Worm (Caenorhabditis elegans): ENCODE data around the gene lin-3.

- TF ChIP-seq ets-7 (tag; optimal IDR thresholded peaks at IDR 0.05) = no peak
- TF ChIP-seq F13C5.2 (tag; optimal IDR thresholded peaks at IDR 0.05) = no peak
- no peak for TF ChIP-seq ama-1 (optimal IDR thresholded peaks at IDR 0.05)
- no peak for TF ChIP-seq flt-1 (GFP tag; IDR thresholded peaks at IDR 0.05)
- TF ChIP-seq ceh-13 (GFP tag; optimal IDR thresholded peaks at IDR 0.05) = no peak
- TF ChIP-seq scrt-1 (GFP tag; IDR thresholded peaks at IDR 0.05) = no peak
- TF ChIP-seq sea-1 (GFP tag; conservative IDR thresholded peaks at IDR 0.05) = no peak
- TF ChIP-seq B0310.2 (tag; optimal IDR thresholded peaks at IDR 0.05) = no peak
- no peak for TF ChIP-seq hmbx-1 (tag; optimal IDR thresholded peaks at IDR 0.05)
- TF ChIP-seq ceh-36 (tag; optimal IDR thresholded peaks at IDR 0.05) = no peak
- TF ChIP-seq hnd-1 (tag; optimal IDR thresholded peaks at IDR 0.05) = no peak
- no peak for TF ChIP-seq pes-1 (GFP tag; IDR thresholded peaks at IDR 0.05)
- TF ChIP-seq tbx-11 (GFP tag; IDR thresholded peaks at IDR 0.05) = no peak
- no peak for TF ChIP-seq tra-4 (tag; optimal IDR thresholded peaks at IDR 0.05)
These were observed 24.4 kb downstream of the lin-3 start, which contains the start of gene Y5F2A.4 for ce11 chrIV:11078482-11078881.

Measured in whole organism, early embryonic.